Fruit fly (Drosophila melanogaster): ENCODE data around the gene CG15312.
A peak's percentile ranks its signal among the peaks of the same experiment; 100 is the strongest.

CG15312 gene

dm6 chrX:10088023-10088913 is 17.6 kb upstream of the CG15312 start (continued):
- peak; percentile 76 for TF ChIP-seq sisA (GFP tag; IDR thresholded peaks at IDR 0.05)
- TF ChIP-seq CG17359 (tag; optimal IDR thresholded peaks at IDR 0.05) = peak; percentile 49
- peak; percentile 35 to 62 for TF ChIP-seq dpn (GFP tag; optimal IDR thresholded peaks at IDR 0.05)
- TF ChIP-seq CG6654 (GFP tag; optimal IDR thresholded peaks at IDR 0.05) = no peak
- TF ChIP-seq tio (GFP tag; optimal IDR thresholded peaks at IDR 0.05) = no peak
- peak; percentile 69 for TF ChIP-seq CG11504 (tag; optimal IDR thresholded peaks at IDR 0.05)
- TF ChIP-seq br (optimal IDR thresholded peaks at IDR 0.05) = no peak
- no peak for TF ChIP-seq disco-r (GFP tag; optimal IDR thresholded peaks at IDR 0.05)
- TF ChIP-seq Hr78 (GFP tag; optimal IDR thresholded peaks at IDR 0.05) = peak in 1 of 2 experiments; percentile 40

- TF ChIP-seq Elba2 (GFP tag; optimal IDR thresholded peaks at IDR 0.05) (no peak), br (optimal IDR thresholded peaks at IDR 0.05) (no peak), Dip2 (GFP tag; IDR thresholded peaks at IDR 0.05) (no peak), sna (GFP tag; IDR thresholded peaks at IDR 0.05; ENCODE audit: partially characterized antibody) (no peak), CG8089 (GFP tag; optimal IDR thresholded peaks at IDR 0.05) (no peak), HLH4C (GFP tag; IDR thresholded peaks at IDR 0.05; ENCODE audit: partially characterized antibody) (0 out of 3 replicates have a peak, but pooled peaks have one; percentile 22), BtbVII (GFP tag; optimal IDR thresholded peaks at IDR 0.05) (no peak), eve (GFP tag; optimal IDR thresholded peaks at IDR 0.05) (no peak), crc (GFP tag; optimal IDR thresholded peaks at IDR 0.05) (no peak), seq (GFP tag; IDR thresholded peaks at IDR 0.05) (no peak), esg (GFP tag; conservative IDR thresholded peaks at IDR 0.05) (0 out of 2 replicates have a peak, but pooled peaks have one; percentile 18), CG10366 (GFP tag; IDR thresholded peaks at IDR 0.05) (no peak; the same call in 1 of the 2 replicates), prd (optimal IDR thresholded peaks at IDR 0.05) (no peak), prd (GFP tag; IDR thresholded peaks at IDR 0.05) (peak; percentile 71; the same call in 2 of the 3 replicates), dysf (GFP tag; IDR thresholded peaks at IDR 0.05) (peak; percentile 33; the same call in 1 of the 3 replicates), gfzf (GFP tag; optimal IDR thresholded peaks at IDR 0.05) (peak; percentile 94), shn (GFP tag; optimal IDR thresholded peaks at IDR 0.05) (peak; percentile 8), CG16815 (GFP tag; optimal IDR thresholded peaks at IDR 0.05) (peak; percentile 13), grn (GFP tag; optimal IDR thresholded peaks at IDR 0.05) (peak; percentile 93), CG10979 (tag; optimal IDR thresholded peaks at IDR 0.05) (no peak), CG3163 (GFP tag; optimal IDR thresholded peaks at IDR 0.05) (no peak), CG16863 (GFP tag; optimal IDR thresholded peaks at IDR 0.05) (no peak), ac (GFP tag; optimal IDR thresholded peaks at IDR 0.05) (peak; percentile 11), CG4730 (GFP tag; IDR thresholded peaks at IDR 0.05) (no peak), pzg (GFP tag; optimal IDR thresholded peaks at IDR 0.05) (peak; percentile 87), H2.0 (GFP tag; IDR thresholded peaks at IDR 0.05) (peak; percentile 41), CG1233 (GFP tag; optimal IDR thresholded peaks at IDR 0.05) (no peak), kah (GFP tag; optimal IDR thresholded peaks at IDR 0.05) (peak; percentile 52), dmrt11E (tag; optimal IDR thresholded peaks at IDR 0.05) (peak; percentile 13), HLHmδ (GFP tag; optimal IDR thresholded peaks at IDR 0.05) (no peak), otp (GFP tag; IDR thresholded peaks at IDR 0.05) (no peak), her (GFP tag; optimal IDR thresholded peaks at IDR 0.05) (no peak), sr (GFP tag; IDR thresholded peaks at IDR 0.05) (no peak), CG18764 (GFP tag; optimal IDR thresholded peaks at IDR 0.05) (no peak), CG10209 (GFP tag; optimal IDR thresholded peaks at IDR 0.05) (no peak), Ets65A (GFP tag) (peak; percentile 95), ab (GFP tag; optimal IDR thresholded peaks at IDR 0.05) (no peak), mirr (GFP tag; optimal IDR thresholded peaks at IDR 0.05) (no peak), CG17912 (GFP tag; optimal IDR thresholded peaks at IDR 0.05) (no peak)
Observed at dm6 chrX:10086095-10086888, 15.6 kb upstream of the CG15312 start, which contains the start of the genes Naxe and RhoU. TSS of gene Naxe (minus strand) at chrX:10086171. TSS of gene RhoU (plus strand) at chrX:10086527.
